Worm (Caenorhabditis elegans): ENCODE data around the gene ttr-51.

- no peak for TF ChIP-seq C38D4.7 (GFP tag; optimal IDR thresholded peaks at IDR 0.05)
- TF ChIP-seq unc-55 (GFP tag; optimal IDR thresholded peaks at IDR 0.05): no peak
- no peak for TF ChIP-seq ceh-19 (GFP tag; optimal IDR thresholded peaks at IDR 0.05)
- no peak for TF ChIP-seq sox-4 (tag; optimal IDR thresholded peaks at IDR 0.05)
- no peak for TF ChIP-seq tbx-7 (tag; optimal IDR thresholded peaks at IDR 0.05)
- no peak for TF ChIP-seq sdc-2 (tag; optimal IDR thresholded peaks at IDR 0.05)
- TF ChIP-seq ama-1 (optimal IDR thresholded peaks at IDR 0.05): no peak
- no peak for TF ChIP-seq pag-3 (tag; optimal IDR thresholded peaks at IDR 0.05; ENCODE audit: borderline replicate concordance)
- TF ChIP-seq ceh-14 (tag; optimal IDR thresholded peaks at IDR 0.05): no peak
- TF ChIP-seq tbx-2 (tag; optimal IDR thresholded peaks at IDR 0.05): no peak
- no peak for TF ChIP-seq nhr-11 (tag; optimal IDR thresholded peaks at IDR 0.05)
These were observed 30.7 kb upstream of the ttr-51 start, which contains the start of gene cpsf-3 for ce11 chrIV:13282778-13283177.
